Worm (Caenorhabditis elegans): ENCODE data around the gene lst-4.

ce11 chrIV:14077135-14077534, 7.5 kb upstream of the lst-4 start, which contains the start of gene cfp-1:
- TF ChIP-seq nhr-28 (tag; optimal IDR thresholded peaks at IDR 0.05) (no peak), tbx-8 (GFP tag; optimal IDR thresholded peaks at IDR 0.05) (no peak)
